Worm (Caenorhabditis elegans): ENCODE results near the gene F35G12.5.

- TF ChIP-seq tag-97 (GFP tag; IDR thresholded peaks at IDR 0.05) = no peak
- no peak for TF ChIP-seq dpl-1 (GFP tag; optimal IDR thresholded peaks at IDR 0.05)
- TF ChIP-seq lsy-2 (tag; optimal IDR thresholded peaks at IDR 0.05) = no peak
- no peak for TF ChIP-seq egl-27 (tag; optimal IDR thresholded peaks at IDR 0.05)
- no peak for TF ChIP-seq unc-39 (tag; optimal IDR thresholded peaks at IDR 0.05)
- no peak for TF ChIP-seq attf-4 (tag; optimal IDR thresholded peaks at IDR 0.05)
- TF ChIP-seq lin-13 (GFP tag; optimal IDR thresholded peaks at IDR 0.05) = no peak
- TF ChIP-seq ama-1 (optimal IDR thresholded peaks at IDR 0.05) = no peak
- no peak for TF ChIP-seq nhr-11 (tag; optimal IDR thresholded peaks at IDR 0.05)
These were observed 43.3 kb upstream of the F35G12.5 start, which contains the start of gene ugt-62 for ce11 chrIII:4540604-4541003.

Measured in whole organism, L4 larva.